Fruit fly (Drosophila melanogaster) whole organism, embryonic: ENCODE data around the gene CG1965.

Experiments
- ATbp ChIP-seq: fragments of 200-800 bp; sonication (Bioruptor generic); optimal IDR thresholded peaks from 2 replicates; lab custom pipeline; 2017; ENCODE audit warnings: missing biosample characterization, mild to moderate bottlenecking, missing genetic modification characterization, missing genetic modification reagents
- Bdp1 ChIP-seq: fragments of 200-800 bp; sonication (Bioruptor generic); optimal IDR thresholded peaks from 3 replicates; lab custom pipeline; 2016; ENCODE audit warnings: missing biosample characterization, missing genetic modification characterization
- C15 ChIP-seq: fragments of 200-800 bp; sonication (Bioruptor generic); IDR thresholded peaks from 3 replicates; pipeline ENCODE4 v1.3.6; 2022; ENCODE audit warnings: missing biosample characterization, missing genetic modification characterization
- CG12744 ChIP-seq: fragments of 200-800 bp; sonication (Bioruptor generic); optimal IDR thresholded peaks from 2 replicates; lab custom pipeline; 2016; ENCODE audit warnings: missing biosample characterization, missing genetic modification characterization
- CG13296 ChIP-seq: fragments of 200-800 bp; sonication (Bioruptor generic); optimal IDR thresholded peaks from 3 replicates; lab custom pipeline; 2018; ENCODE audit warnings: missing biosample characterization, mild to moderate bottlenecking, missing genetic modification characterization
- CG14860 ChIP-seq: fragments of 200-800 bp; sonication (Bioruptor generic); IDR thresholded peaks from 3 replicates; pipeline ENCODE4 v1.3.6; 2022; ENCODE audit warnings: missing biosample characterization, missing genetic modification characterization; ENCODE audit not compliant: partially characterized antibody
- CG15269 ChIP-seq: fragments of 200-800 bp; sonication (Bioruptor generic); optimal IDR thresholded peaks from 2 replicates; lab custom pipeline; 2018; ENCODE audit warnings: missing biosample characterization, mild to moderate bottlenecking, missing genetic modification characterization, moderate library complexity
- CG15479 ChIP-seq: fragments of 200-800 bp; sonication (Bioruptor generic); optimal IDR thresholded peaks from 3 replicates; lab custom pipeline; 2019; ENCODE audit warnings: missing biosample characterization, mild to moderate bottlenecking, missing genetic modification characterization, moderate library complexity
- CG1832 ChIP-seq: fragments of 200-800 bp; sonication (Bioruptor generic); optimal IDR thresholded peaks from 2 replicates; lab custom pipeline; 2017; ENCODE audit warnings: missing biosample characterization, mild to moderate bottlenecking, missing genetic modification characterization, inconsistent platforms
- CG3065 ChIP-seq: fragments of 200-800 bp; sonication (Bioruptor generic); optimal IDR thresholded peaks from 2 replicates; lab custom pipeline; 2016; ENCODE audit warnings: missing biosample characterization, missing genetic modification characterization
- CG4282 ChIP-seq: fragments of 200-800 bp; sonication (Bioruptor generic); optimal IDR thresholded peaks from 2 replicates; lab custom pipeline; 2016; ENCODE audit warnings: missing biosample characterization, missing genetic modification characterization
- CG4360 ChIP-seq: fragments of 200-800 bp; sonication (Bioruptor generic); IDR thresholded peaks from 2 replicates; pipeline ENCODE4 v1.3.6; 2022; ENCODE audit warnings: missing biosample characterization, missing genetic modification characterization
- CG4707 ChIP-seq: fragments of 200-800 bp; sonication (Bioruptor generic); optimal IDR thresholded peaks from 2 replicates; lab custom pipeline; 2018; ENCODE audit warnings: missing biosample characterization, mild to moderate bottlenecking, missing genetic modification characterization, moderate library complexity
- CG6791 ChIP-seq: fragments of 200-800 bp; sonication (Bioruptor generic); IDR thresholded peaks from 3 replicates; pipeline ENCODE4 v1.3.6; 2022; ENCODE audit warnings: missing biosample characterization, missing genetic modification characterization; ENCODE audit not compliant: partially characterized antibody
- CG8765 ChIP-seq: fragments of 200-800 bp; sonication (Bioruptor generic); IDR thresholded peaks from 2 replicates; pipeline ENCODE4 v1.3.6; 2022; ENCODE audit warnings: missing biosample characterization, missing genetic modification characterization
- CG9797 ChIP-seq: fragments of 200-800 bp; sonication (Bioruptor generic); optimal IDR thresholded peaks from 3 replicates; lab custom pipeline; 2018; ENCODE audit warnings: missing biosample characterization, mild to moderate bottlenecking, missing genetic modification characterization
- CTCF ChIP-seq: fragments of 200-800 bp; sonication (Bioruptor generic); optimal IDR thresholded peaks from 2 replicates; lab custom pipeline; 2017; ENCODE audit warnings: missing biosample characterization, mild to moderate bottlenecking, missing genetic modification characterization, moderate library complexity
- D ChIP-seq, 2 experiments: fragments of 200-800 bp in 1 of 2; fragments of >200 bp in 1 of 2; sonication (Bioruptor generic) in 1 of 2; optimal IDR thresholded peaks; 2 replicates in 1 of 2; 3 replicates in 1 of 2; lab custom pipeline; 2017; ENCODE audit warnings: mild to moderate bottlenecking in 1 of 2, missing biosample characterization in 1 of 2, missing genetic modification characterization in 1 of 2, missing genetic modification reagents in 1 of 2
- Dek ChIP-seq: fragments of 200-800 bp; sonication (Bioruptor generic); optimal IDR thresholded peaks from 3 replicates; lab custom pipeline; 2019; ENCODE audit warnings: missing biosample characterization, mild to moderate bottlenecking, missing genetic modification characterization, moderate library complexity
- Dfd ChIP-seq, 2 experiments: fragments of >200 bp; optimal IDR thresholded peaks; 2 replicates each; lab custom pipeline; 2017; ENCODE audit warnings: missing biosample characterization in 2 of 2, missing genetic modification characterization in 2 of 2
- Dll ChIP-seq: fragments of 200-800 bp; sonication (Bioruptor generic); IDR thresholded peaks from 4 replicates; pipeline ENCODE4 v1.3.6; 2022; ENCODE audit warnings: missing biosample characterization, missing genetic modification characterization; ENCODE audit not compliant: partially characterized antibody
- Doc3 ChIP-seq: fragments of 200-800 bp; sonication (Bioruptor generic); IDR thresholded peaks from 3 replicates; pipeline ENCODE4 v1.3.6; 2022; ENCODE audit warnings: missing biosample characterization, missing genetic modification characterization; ENCODE audit not compliant: partially characterized antibody
- Fer3 ChIP-seq: fragments of 200-800 bp; sonication (Bioruptor generic); optimal IDR thresholded peaks from 2 replicates; lab custom pipeline; 2018; ENCODE audit warnings: missing biosample characterization, mild to moderate bottlenecking, missing genetic modification characterization, moderate library complexity
- Hey ChIP-seq: fragments of 200-800 bp; sonication (Bioruptor generic); optimal IDR thresholded peaks from 3 replicates; lab custom pipeline; 2018; ENCODE audit warnings: missing biosample characterization, mild to moderate bottlenecking, missing genetic modification characterization
- Hmr ChIP-seq: fragments of 200-800 bp; sonication (Bioruptor generic); optimal IDR thresholded peaks from 3 replicates; lab custom pipeline; 2017; ENCODE audit warnings: mild to moderate bottlenecking, missing biosample characterization, missing genetic modification reagents, missing genetic modification characterization
- Hr51 ChIP-seq, 2 experiments: fragments of 200-800 bp; sonication (Bioruptor generic); optimal IDR thresholded peaks; 2 replicates in 1 of 2; 3 replicates in 1 of 2; lab custom pipeline; 2016 to 2018; ENCODE audit warnings: missing biosample characterization in 2 of 2, missing genetic modification characterization in 2 of 2, mild to moderate bottlenecking in 1 of 2, moderate library complexity in 1 of 2
- Oaz ChIP-seq: fragments of 200-800 bp; sonication (Bioruptor generic); IDR thresholded peaks from 2 replicates; pipeline ENCODE4 v1.3.6; 2022; ENCODE audit warnings: missing biosample characterization, missing genetic modification characterization
- Ravus ChIP-seq: fragments of 200-800 bp; sonication (Bioruptor generic); IDR thresholded peaks from 2 replicates; pipeline ENCODE4 v1.3.6; 2022; ENCODE audit warnings: missing biosample characterization, missing genetic modification characterization
- Rx ChIP-seq: fragments of 200-800 bp; sonication (Bioruptor generic); IDR thresholded peaks from 2 replicates; pipeline ENCODE4 v1.3.6; 2022; ENCODE audit warnings: missing biosample characterization, missing genetic modification characterization
- Usf ChIP-seq: fragments of 200-800 bp; sonication (Bioruptor generic); optimal IDR thresholded peaks from 2 replicates; lab custom pipeline; 2017; ENCODE audit warnings: missing genotype, missing biosample characterization, missing genetic modification characterization
- ara ChIP-seq: fragments of 200-800 bp; sonication (Bioruptor generic); IDR thresholded peaks from 2 replicates; pipeline ENCODE4 v1.3.6; 2022; ENCODE audit warnings: missing biosample characterization, missing genetic modification characterization
- cad ChIP-seq: fragments of >200 bp; optimal IDR thresholded peaks from 2 replicates; lab custom pipeline; 2017; ENCODE audit warnings: missing biosample characterization, missing genetic modification characterization
- cg ChIP-seq: fragments of 200-800 bp; sonication (Bioruptor generic); optimal IDR thresholded peaks from 3 replicates; lab custom pipeline; 2019; ENCODE audit warnings: missing biosample characterization, mild to moderate bottlenecking, missing genetic modification characterization, moderate library complexity
- fd64A ChIP-seq: fragments of 200-800 bp; sonication (Bioruptor generic); optimal IDR thresholded peaks from 3 replicates; lab custom pipeline; 2018; ENCODE audit warnings: missing biosample characterization, mild to moderate bottlenecking, missing genetic modification characterization
- h ChIP-seq: fragments of >200 bp; optimal IDR thresholded peaks from 2 replicates; lab custom pipeline; 2017
- hkb ChIP-seq, 2 experiments: fragments of 200-800 bp in 1 of 2; fragments of >200 bp in 1 of 2; sonication (Bioruptor generic) in 1 of 2; IDR thresholded peaks in 1 of 2; optimal IDR thresholded peaks in 1 of 2; 2 replicates each; pipeline versions ENCODE4 v1.3.6 to Lab custom; 2017 to 2022; ENCODE audit warnings: missing biosample characterization in 1 of 2, missing genetic modification characterization in 1 of 2
- ind ChIP-seq: fragments of 200-800 bp; sonication (Bioruptor generic); optimal IDR thresholded peaks from 3 replicates; lab custom pipeline; 2016; ENCODE audit warnings: missing biosample characterization, missing genetic modification characterization
- nerfin-2 ChIP-seq: fragments of 200-800 bp; sonication (Bioruptor generic); IDR thresholded peaks from 2 replicates; pipeline ENCODE4 v1.3.6; 2022; ENCODE audit warnings: missing biosample characterization, missing genetic modification characterization; ENCODE audit not compliant: partially characterized antibody
- row ChIP-seq: fragments of 200-800 bp; sonication (Bioruptor generic); IDR thresholded peaks from 3 replicates; pipeline ENCODE4 v1.3.6; 2022; ENCODE audit warnings: missing biosample characterization, missing genetic modification characterization
- sc ChIP-seq, 3 experiments: fragments of >200 bp in 2 of 3; fragments of 200-800 bp in 1 of 3; sonication (Bioruptor generic) in 1 of 3; optimal IDR thresholded peaks; 2 replicates in 2 of 3; 3 replicates in 1 of 3; lab custom pipeline; 2017; ENCODE audit warnings: mild to moderate bottlenecking in 1 of 3, missing biosample characterization in 1 of 3, missing genetic modification characterization in 1 of 3, missing genetic modification reagents in 1 of 3
- scrt ChIP-seq: fragments of 200-800 bp; sonication (Bioruptor generic); optimal IDR thresholded peaks from 2 replicates; lab custom pipeline; 2018; ENCODE audit warnings: missing biosample characterization, mild to moderate bottlenecking, missing genetic modification characterization, moderate library complexity
- sug ChIP-seq: fragments of 200-800 bp; optimal IDR thresholded peaks from 2 replicates; lab custom pipeline; 2019; ENCODE audit warnings: missing biosample characterization, mild to moderate bottlenecking, missing genetic modification characterization, moderate library complexity
- tll ChIP-seq, 2 experiments: fragments of 200-800 bp in 1 of 2; fragments of >200 bp in 1 of 2; sonication (Bioruptor generic) in 1 of 2; optimal IDR thresholded peaks; 2 replicates each; lab custom pipeline; 2017 to 2019; ENCODE audit warnings: missing biosample characterization in 2 of 2, missing genetic modification characterization in 2 of 2, mild to moderate bottlenecking in 1 of 2, moderate library complexity in 1 of 2
- twi ChIP-seq: fragments of 200-800 bp; optimal IDR thresholded peaks from 2 replicates; lab custom pipeline; 2019; ENCODE audit warnings: missing biosample characterization, mild to moderate bottlenecking, missing genetic modification characterization, moderate library complexity
- zen ChIP-seq: fragments of 200-800 bp; sonication (Bioruptor generic); optimal IDR thresholded peaks from 3 replicates; lab custom pipeline; 2018; ENCODE audit warnings: missing biosample characterization, mild to moderate bottlenecking, missing genetic modification characterization, moderate library complexity

CG1965 gene

DNA sequence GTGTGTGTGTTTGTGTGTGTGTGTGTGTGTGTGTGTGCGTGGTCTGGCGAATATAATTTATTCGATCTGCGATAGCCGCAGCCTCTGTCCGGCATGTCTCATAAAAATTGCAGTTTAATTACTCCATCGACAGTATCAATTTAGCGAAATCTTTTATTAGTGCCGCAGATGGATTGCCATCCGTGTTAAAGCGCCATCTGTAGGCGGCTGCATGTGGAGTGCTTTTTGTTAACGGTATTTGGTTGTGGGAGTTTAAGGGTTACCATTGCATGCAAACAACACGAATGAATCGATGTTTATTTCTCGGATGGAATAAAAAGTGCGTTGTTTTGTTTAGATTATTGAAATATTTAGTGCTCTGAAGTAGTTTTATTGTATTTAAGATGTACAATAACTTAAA, 37.8 kb upstream of the CG1965 start:
- no peak for TF ChIP-seq Ravus (GFP tag; lab: Robert Waterston, UW)
- peak; percentile 33 for TF ChIP-seq CG15479
- TF ChIP-seq CG9797 (GFP tag; lab: Kevin White, UChicago), result no peak
- no peak for TF ChIP-seq CG6791 (GFP tag; lab: Robert Waterston, UW)
- no peak for TF ChIP-seq CG13296 (GFP tag; lab: Kevin White, UChicago)
- TF ChIP-seq CG14860, result 0 out of 3 replicates have a peak, but pooled peaks have one; percentile 8
- TF ChIP-seq CTCF (GFP tag; lab: Kevin White, UChicago), result peak; percentile 84
- no peak for TF ChIP-seq ind
- TF ChIP-seq CG15269 (tag; lab: Kevin White, UChicago), result no peak
- TF ChIP-seq fd64A (GFP tag; lab: Kevin White, UChicago), result no peak
- TF ChIP-seq C15, result no peak
- no peak for TF ChIP-seq Hmr (GFP tag; lab: Kevin White, UChicago)
- TF ChIP-seq cg, result peak; percentile 3

DNA sequence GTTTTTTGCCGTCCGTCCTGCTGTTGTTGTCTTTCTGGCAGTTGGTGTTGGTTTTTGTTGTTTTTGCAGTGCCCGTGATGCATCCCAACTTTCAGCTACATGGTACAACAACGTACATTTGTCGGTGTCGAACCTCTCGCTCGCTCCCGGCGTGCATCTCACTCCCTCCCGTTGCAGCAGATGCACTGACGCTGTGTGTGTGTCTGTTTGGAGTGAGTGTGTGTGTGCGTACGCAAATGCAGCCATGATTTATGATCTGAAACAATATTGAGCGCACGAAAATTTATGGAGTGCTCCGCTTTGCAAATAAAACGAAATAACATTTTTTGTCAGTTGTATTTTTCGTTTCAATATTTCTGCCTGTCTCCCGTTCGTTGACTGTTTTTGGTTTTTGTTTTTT, 35.6 kb upstream of the CG1965 start:
- TF ChIP-seq CG1832 (GFP tag; lab: Kevin White, UChicago) (peak; percentile 53), C15 (no peak), row (no peak), Hr51 (GFP tag; optimal IDR thresholded peaks at IDR 0.05; lab: Kevin White, UChicago) (no peak), zen (tag; lab: Kevin White, UChicago) (peak; percentile 14), h (no peak), tll (GFP tag; optimal IDR thresholded peaks at IDR 0.05; lab: Kevin White, UChicago) (peak in 1 of 2 experiments; percentile 13), CG12744 (GFP tag; lab: Kevin White, UChicago) (no peak), D (optimal IDR thresholded peaks at IDR 0.05; lab: Kevin White, UChicago) (peak; percentile 49), D (GFP tag; optimal IDR thresholded peaks at IDR 0.05; lab: Kevin White, UChicago) (no peak), Dfd (GFP tag; optimal IDR thresholded peaks at IDR 0.05; lab: Kevin White, UChicago) (no peak), Dll (GFP tag; lab: Robert Waterston, UW) (no peak), Doc3 (GFP tag; lab: Robert Waterston, UW) (no peak), CG8765 (no peak), nerfin-2 (no peak), cad (peak; percentile 83), fd64A (GFP tag; lab: Kevin White, UChicago) (no peak), Fer3 (tag; lab: Kevin White, UChicago) (no peak), Usf (GFP tag; lab: Kevin White, UChicago) (no peak), cg (peak; percentile 52), CG3065 (GFP tag; lab: Kevin White, UChicago) (no peak), scrt (no peak), CG15479 (peak; percentile 67), CG4282 (GFP tag; lab: Kevin White, UChicago) (no peak), Bdp1 (GFP tag; lab: Kevin White, UChicago) (no peak), CG4360 (GFP tag; lab: Robert Waterston, UW) (peak; percentile 74)

DNA sequence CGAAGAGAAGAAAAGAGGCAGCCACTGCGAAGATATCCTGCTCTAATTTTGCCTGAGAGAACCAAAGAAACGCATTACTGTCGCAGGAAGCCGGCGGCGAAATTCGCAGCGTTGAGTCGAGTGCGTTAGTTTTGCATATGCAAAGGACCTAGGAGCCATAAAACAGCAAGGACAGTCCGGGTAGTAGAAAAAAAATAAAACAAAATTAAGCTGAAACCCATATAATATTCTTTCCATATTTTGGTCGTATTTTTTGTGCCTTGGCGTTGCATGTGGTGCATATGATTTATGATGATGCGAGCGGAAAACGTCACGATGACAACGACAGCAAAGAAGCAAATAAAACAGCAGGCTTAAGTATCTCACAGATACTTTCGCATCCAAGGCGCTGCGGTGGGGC, 33.5 kb upstream of the CG1965 start:
- TF ChIP-seq CG15269 (tag; lab: Kevin White, UChicago), result no peak
- peak; percentile 50 for TF ChIP-seq zen (tag; lab: Kevin White, UChicago)
- peak; percentile 83 for TF ChIP-seq cad
- TF ChIP-seq Rx (GFP tag; lab: Robert Waterston, UW), result no peak
- TF ChIP-seq Dek (tag; lab: Kevin White, UChicago), result no peak
- TF ChIP-seq ATbp, result no peak
- TF ChIP-seq Oaz (GFP tag; lab: Robert Waterston, UW), result no peak
- TF ChIP-seq sc (optimal IDR thresholded peaks at IDR 0.05; lab: Kevin White, UChicago), result no peak
- no peak for TF ChIP-seq sc (GFP tag; optimal IDR thresholded peaks at IDR 0.05; lab: Kevin White, UChicago)
- TF ChIP-seq twi (tag; lab: Kevin White, UChicago), result peak; percentile 2
- no peak for TF ChIP-seq sug (tag; lab: Kevin White, UChicago)
- TF ChIP-seq CG15479, result peak; percentile 36
- TF ChIP-seq ara (GFP tag; lab: Robert Waterston, UW), result no peak
- TF ChIP-seq hkb (optimal IDR thresholded peaks at IDR 0.05; lab: Kevin White, UChicago), result no peak
- no peak for TF ChIP-seq hkb (GFP tag; IDR thresholded peaks at IDR 0.05; lab: Robert Waterston, UW)
- no peak for TF ChIP-seq CG4707
- no peak for TF ChIP-seq Hey (tag; lab: Kevin White, UChicago)
